Fruit fly (Drosophila melanogaster): Measurements from ENCODE around the gene CG7296.

dm6 chr2L:10643671-10644070 is 43.2 kb downstream of the CG7296 start, which contains the start of gene CG18284:
- TF ChIP-seq sv (GFP tag; optimal IDR thresholded peaks at IDR 0.05): no peak
- no peak for TF ChIP-seq fru (GFP tag; optimal IDR thresholded peaks at IDR 0.05)
- TF ChIP-seq psq (GFP tag; optimal IDR thresholded peaks at IDR 0.05): no peak
- no peak for TF ChIP-seq jim (GFP tag; optimal IDR thresholded peaks at IDR 0.05)
- TF ChIP-seq pan (optimal IDR thresholded peaks at IDR 0.05): no peak
- no peak for TF ChIP-seq br (GFP tag; optimal IDR thresholded peaks at IDR 0.05)
- no peak for TF ChIP-seq CrebA (GFP tag; optimal IDR thresholded peaks at IDR 0.05; ENCODE audit: borderline replicate concordance)
- TF ChIP-seq dsf (GFP tag; optimal IDR thresholded peaks at IDR 0.05; ENCODE audit: borderline replicate concordance): no peak
- TF ChIP-seq Jra (GFP tag; optimal IDR thresholded peaks at IDR 0.05): no peak
- TF ChIP-seq dl (GFP tag; optimal IDR thresholded peaks at IDR 0.05; ENCODE audit: insufficient read depth in 1 of 2, partially characterized antibody in 2 of 2): no peak
- no peak for TF ChIP-seq CG32264 (GFP tag; optimal IDR thresholded peaks at IDR 0.05)
